Fruit fly (Drosophila melanogaster) whole organism, wandering third instar larva: ENCODE results near the gene Ilp3.

Source experiments
- Abd-B ChIP-seq: fragments of >200 bp; optimal IDR thresholded peaks from 2 replicates; lab custom pipeline; 2017; ENCODE audit warnings: missing biosample characterization, missing genetic modification characterization
- CG32264 ChIP-seq: fragments of 200-800 bp; sonication (Bioruptor generic); optimal IDR thresholded peaks from 2 replicates; lab custom pipeline; 2016; ENCODE audit warnings: missing biosample characterization, missing genetic modification characterization
- CrebA ChIP-seq: fragments of 200-800 bp; sonication (Bioruptor generic); optimal IDR thresholded peaks from 2 replicates; lab custom pipeline; 2016; ENCODE audit warnings: missing biosample characterization, mild to moderate bottlenecking, missing genetic modification characterization, borderline replicate concordance
- Dif ChIP-seq: fragments of 200-275, 200-300 bp; sonication (Bioruptor generic); optimal IDR thresholded peaks from 2 replicates; lab custom pipeline; 2018; ENCODE audit warnings: missing biosample characterization, missing genetic modification characterization; ENCODE audit not compliant: partially characterized antibody
- GATAd ChIP-seq: sonication (Bioruptor generic); optimal IDR thresholded peaks from 2 replicates; lab custom pipeline; 2016; ENCODE audit warnings: missing biosample characterization, missing genetic modification characterization
- HLH106 ChIP-seq: fragments of 200-800 bp; optimal IDR thresholded peaks from 3 replicates; lab custom pipeline; 2019; ENCODE audit warnings: missing biosample characterization, mild to moderate bottlenecking, missing genetic modification characterization, moderate library complexity
- Hnf4 ChIP-seq: fragments of 200-800 bp; sonication (Bioruptor generic); optimal IDR thresholded peaks from 2 replicates; lab custom pipeline; 2016; ENCODE audit warnings: missing biosample characterization, mild to moderate bottlenecking, missing genetic modification characterization
- Hr78 ChIP-seq: fragments of >200 bp; optimal IDR thresholded peaks from 2 replicates; lab custom pipeline; 2017; ENCODE audit warnings: missing biosample characterization, missing genetic modification characterization
- Hr83 ChIP-seq: fragments of 200-300 bp; sonication (Bioruptor generic); optimal IDR thresholded peaks from 2 replicates; lab custom pipeline; 2016; ENCODE audit warnings: missing biosample characterization, mild to moderate bottlenecking, missing genetic modification characterization, moderate library complexity; ENCODE audit not compliant: poor library complexity, severe bottlenecking
- Jra ChIP-seq: sonication (Bioruptor generic); optimal IDR thresholded peaks from 2 replicates; lab custom pipeline; 2016; ENCODE audit warnings: missing biosample characterization, missing genetic modification characterization
- Mio ChIP-seq: sonication (Bioruptor generic); optimal IDR thresholded peaks from 2 replicates; lab custom pipeline; 2016; ENCODE audit warnings: missing biosample characterization, missing genetic modification characterization
- Myc ChIP-seq: fragments of >200 bp; optimal IDR thresholded peaks from 2 replicates; lab custom pipeline; 2017
- OdsH ChIP-seq: fragments of 200-800 bp; sonication (Bioruptor generic); optimal IDR thresholded peaks from 2 replicates; lab custom pipeline; 2016; ENCODE audit warnings: missing biosample characterization, mild to moderate bottlenecking, missing genetic modification characterization
- Rel ChIP-seq, 2 experiments: fragments of 200-800 bp; sonication (Bioruptor generic) in 1 of 2; optimal IDR thresholded peaks; 2 replicates in 1 of 2; 3 replicates in 1 of 2; lab custom pipeline; 2016 to 2019; ENCODE audit warnings: mild to moderate bottlenecking in 2 of 2, missing biosample characterization in 2 of 2, missing genetic modification characterization in 2 of 2, moderate library complexity in 1 of 2
- Sp1 ChIP-seq: fragments of 200-800 bp; sonication (Bioruptor generic); optimal IDR thresholded peaks from 3 replicates; lab custom pipeline; 2019; ENCODE audit warnings: missing biosample characterization, mild to moderate bottlenecking, missing genetic modification characterization, moderate library complexity
- br ChIP-seq: fragments of 200-800 bp; sonication (Bioruptor generic); optimal IDR thresholded peaks from 2 replicates; lab custom pipeline; 2016; ENCODE audit warnings: missing biosample characterization, missing genetic modification characterization
- brk ChIP-seq: fragments of 200-800 bp; sonication (Bioruptor generic); optimal IDR thresholded peaks from 2 replicates; lab custom pipeline; 2016; ENCODE audit warnings: missing biosample characterization, mild to moderate bottlenecking, missing genetic modification characterization
- dl ChIP-seq, 2 experiments: fragments of 175-275, 200-275 bp in 1 of 2; fragments of 200-275 bp in 1 of 2; sonication (Bioruptor generic); optimal IDR thresholded peaks; lab custom pipeline; 2018; ENCODE audit warnings: mild to moderate bottlenecking in 2 of 2, missing biosample characterization in 2 of 2, missing genetic modification characterization in 2 of 2, moderate library complexity in 2 of 2; ENCODE audit not compliant: partially characterized antibody in 2 of 2, insufficient read depth in 1 of 2
- dmrt93B ChIP-seq: fragments of 200-800 bp; sonication (Bioruptor generic); optimal IDR thresholded peaks from 2 replicates; lab custom pipeline; 2018; ENCODE audit warnings: missing biosample characterization, mild to moderate bottlenecking, missing genetic modification characterization
- dsf ChIP-seq: sonication (Bioruptor generic); optimal IDR thresholded peaks from 2 replicates; lab custom pipeline; 2016; ENCODE audit warnings: missing biosample characterization, missing genetic modification characterization, borderline replicate concordance
- ey ChIP-seq: fragments of 200-800 bp; sonication (Bioruptor generic); optimal IDR thresholded peaks from 2 replicates; lab custom pipeline; 2016; ENCODE audit warnings: missing biosample characterization, missing genetic modification characterization
- foxo ChIP-seq, 2 experiments: fragments of 200-800 bp; sonication (Bioruptor generic); optimal IDR thresholded peaks; 2 replicates in 1 of 2; 3 replicates in 1 of 2; lab custom pipeline; 2016 to 2017; ENCODE audit warnings: missing biosample characterization in 2 of 2, missing genetic modification characterization in 2 of 2
- fru ChIP-seq: fragments of 200-800 bp; sonication (Bioruptor generic); optimal IDR thresholded peaks from 3 replicates; lab custom pipeline; 2016; ENCODE audit warnings: missing biosample characterization, mild to moderate bottlenecking, missing genetic modification characterization
- h ChIP-seq: fragments of 200-800 bp; sonication (Bioruptor generic); optimal IDR thresholded peaks from 3 replicates; lab custom pipeline; 2016; ENCODE audit warnings: missing biosample characterization, mild to moderate bottlenecking, missing genetic modification characterization
- jim ChIP-seq: fragments of 175-275, 200-325 bp; sonication (Bioruptor generic); optimal IDR thresholded peaks from 2 replicates; lab custom pipeline; 2016; ENCODE audit warnings: missing biosample characterization, mild to moderate bottlenecking, missing genetic modification characterization
- lola ChIP-seq: fragments of >200 bp; optimal IDR thresholded peaks from 2 replicates; lab custom pipeline; 2017; ENCODE audit warnings: missing biosample characterization, missing genetic modification characterization
- pan ChIP-seq: fragments of >200 bp; optimal IDR thresholded peaks from 2 replicates; lab custom pipeline; 2017
- psq ChIP-seq: fragments of 200-800 bp; sonication (Bioruptor generic); optimal IDR thresholded peaks from 3 replicates; lab custom pipeline; 2017; ENCODE audit warnings: missing biosample characterization, mild to moderate bottlenecking, missing genetic modification characterization, moderate library complexity
- rgr ChIP-seq: fragments of 200-800 bp; sonication (Bioruptor generic); optimal IDR thresholded peaks from 3 replicates; lab custom pipeline; 2016; ENCODE audit warnings: missing biosample characterization, mild to moderate bottlenecking, missing genetic modification characterization
- sv ChIP-seq: fragments of 200-800 bp; sonication (Bioruptor generic); optimal IDR thresholded peaks from 3 replicates; lab custom pipeline; 2016; ENCODE audit warnings: missing biosample characterization, missing genetic modification characterization
- tai ChIP-seq: sonication (Bioruptor generic); optimal IDR thresholded peaks from 2 replicates; lab custom pipeline; 2016; ENCODE audit warnings: missing biosample characterization, missing genetic modification characterization
- usp ChIP-seq: fragments of >200 bp; optimal IDR thresholded peaks from 2 replicates; lab custom pipeline; 2017; ENCODE audit warnings: missing biosample characterization, missing genetic modification characterization
- woc ChIP-seq: sonication (Bioruptor generic); optimal IDR thresholded peaks from 2 replicates; lab custom pipeline; 2016; ENCODE audit warnings: missing biosample characterization, mild to moderate bottlenecking, missing genetic modification characterization

The Ilp3 gene

DNA sequence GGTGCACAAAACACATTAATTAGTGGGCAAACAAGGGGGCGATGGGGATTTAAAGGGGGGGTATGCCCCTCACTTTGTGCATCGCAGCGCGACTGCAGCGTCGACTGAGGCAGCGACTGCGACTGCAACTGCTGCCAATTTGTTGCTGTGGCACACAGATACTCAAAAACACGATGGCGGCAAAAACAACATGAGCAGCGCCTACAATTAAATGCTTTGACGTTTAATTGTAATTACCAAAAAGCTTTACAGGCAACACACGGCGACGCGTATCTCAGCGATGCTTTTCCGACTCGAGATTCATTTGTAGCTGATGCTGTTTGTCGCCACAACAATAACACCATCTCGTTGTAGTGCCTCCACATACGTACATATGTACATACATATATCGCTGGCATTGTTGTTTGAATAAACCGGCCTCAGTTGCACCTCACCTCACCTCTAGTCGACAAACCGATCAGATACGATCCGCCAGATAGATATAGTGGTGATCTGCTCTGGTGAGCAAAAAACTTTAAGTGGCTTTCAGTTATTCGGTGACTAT lies 19.3 kb upstream of the Ilp3 start:
- TF ChIP-seq sv (GFP tag; lab: Kevin White, UChicago), result no peak
- no peak for TF ChIP-seq dl (GFP tag; optimal IDR thresholded peaks at IDR 0.05; lab: Kevin White, UChicago; ENCODE audit: insufficient read depth in 1 of 2, partially characterized antibody in 2 of 2)
- no peak for TF ChIP-seq CrebA (GFP tag; lab: Kevin White, UChicago)
- no peak for TF ChIP-seq br (GFP tag; lab: Kevin White, UChicago)
- no peak for TF ChIP-seq Sp1
- no peak for TF ChIP-seq brk
- no peak for TF ChIP-seq GATAd
- TF ChIP-seq Hr78 (GFP tag; lab: Kevin White, UChicago), result no peak
- TF ChIP-seq dmrt93B (GFP tag; lab: Kevin White, UChicago), result no peak
- no peak for TF ChIP-seq rgr (GFP tag; lab: Kevin White, UChicago)
- TF ChIP-seq HLH106, result no peak
- no peak for TF ChIP-seq OdsH

DNA sequence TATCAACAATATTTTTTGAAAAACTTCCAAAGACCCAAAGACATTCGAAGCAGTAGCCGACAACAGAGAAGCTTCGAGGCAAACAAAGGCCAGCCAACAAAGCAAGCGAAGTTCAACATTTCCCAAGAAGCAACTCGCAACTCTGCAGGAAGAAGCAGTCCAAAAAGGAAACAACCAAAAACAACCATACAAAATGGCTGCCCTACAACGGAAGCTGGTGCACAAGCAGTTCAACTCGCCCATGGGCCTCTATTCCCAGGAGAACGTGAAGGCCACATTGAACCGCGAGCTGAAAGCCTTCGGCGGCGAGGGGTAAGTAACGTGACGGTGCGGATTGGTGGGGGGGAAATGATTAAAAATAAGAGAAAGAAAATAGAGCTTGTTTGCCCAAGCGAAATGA lies 18.3 kb upstream of the Ilp3 start:
- no peak for TF ChIP-seq dmrt93B (GFP tag; lab: Kevin White, UChicago)
- no peak for TF ChIP-seq Hr83
- no peak for TF ChIP-seq CG32264
- TF ChIP-seq rgr (GFP tag; lab: Kevin White, UChicago), result no peak
- TF ChIP-seq br (GFP tag; lab: Kevin White, UChicago), result no peak
- TF ChIP-seq usp (GFP tag; lab: Kevin White, UChicago), result no peak
- no peak for TF ChIP-seq Jra
- TF ChIP-seq Abd-B (GFP tag; lab: Kevin White, UChicago), result no peak
- no peak for TF ChIP-seq foxo (GFP tag; optimal IDR thresholded peaks at IDR 0.05; lab: Kevin White, UChicago)

DNA sequence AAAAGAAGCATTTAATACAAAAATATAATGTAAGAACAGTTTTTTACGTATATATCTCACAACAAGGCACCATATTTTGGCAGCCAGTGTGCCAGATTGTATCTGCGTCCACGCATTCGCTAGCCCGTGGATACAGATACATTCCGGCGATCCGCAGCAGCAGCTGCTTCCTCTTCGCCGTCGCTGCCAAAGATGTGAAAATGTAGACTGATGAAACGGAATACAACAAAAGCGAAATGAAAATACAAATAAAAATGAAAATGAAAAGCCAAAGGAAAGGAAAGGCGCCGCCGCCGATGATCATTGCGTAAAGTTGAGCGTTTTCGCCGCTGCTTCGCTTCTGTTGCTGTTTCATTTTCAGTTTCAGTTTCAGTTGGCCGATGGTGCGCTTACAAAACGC lies 13.8 kb upstream of the Ilp3 start:
- TF ChIP-seq HLH106 (no peak), Jra (no peak), Dif (no peak), sv (GFP tag; lab: Kevin White, UChicago) (no peak), OdsH (no peak), br (GFP tag; lab: Kevin White, UChicago) (no peak), CrebA (GFP tag; lab: Kevin White, UChicago) (no peak), Mio (no peak), Myc (lab: Kevin White, UChicago) (no peak), jim (GFP tag; lab: Kevin White, UChicago) (no peak), CG32264 (no peak), Hr83 (no peak), h (GFP tag; lab: Kevin White, UChicago) (no peak), psq (no peak), Rel (GFP tag; optimal IDR thresholded peaks at IDR 0.05; lab: Kevin White, UChicago) (no peak), Rel (tag; optimal IDR thresholded peaks at IDR 0.05; lab: Kevin White, UChicago) (no peak), ey (GFP tag; lab: Kevin White, UChicago) (no peak), lola (GFP tag; lab: Kevin White, UChicago) (no peak), Hnf4 (no peak), fru (GFP tag; lab: Kevin White, UChicago) (no peak)

dm6 chr3L:9814621-9815020 lies 12.7 kb upstream of the Ilp3 start:
- TF ChIP-seq psq (no peak), ey (GFP tag; lab: Kevin White, UChicago) (no peak), pan (lab: Kevin White, UChicago) (no peak), tai (no peak), sv (GFP tag; lab: Kevin White, UChicago) (no peak), brk (no peak), Rel (GFP tag; optimal IDR thresholded peaks at IDR 0.05; lab: Kevin White, UChicago) (no peak), Rel (tag; optimal IDR thresholded peaks at IDR 0.05; lab: Kevin White, UChicago) (no peak)

DNA sequence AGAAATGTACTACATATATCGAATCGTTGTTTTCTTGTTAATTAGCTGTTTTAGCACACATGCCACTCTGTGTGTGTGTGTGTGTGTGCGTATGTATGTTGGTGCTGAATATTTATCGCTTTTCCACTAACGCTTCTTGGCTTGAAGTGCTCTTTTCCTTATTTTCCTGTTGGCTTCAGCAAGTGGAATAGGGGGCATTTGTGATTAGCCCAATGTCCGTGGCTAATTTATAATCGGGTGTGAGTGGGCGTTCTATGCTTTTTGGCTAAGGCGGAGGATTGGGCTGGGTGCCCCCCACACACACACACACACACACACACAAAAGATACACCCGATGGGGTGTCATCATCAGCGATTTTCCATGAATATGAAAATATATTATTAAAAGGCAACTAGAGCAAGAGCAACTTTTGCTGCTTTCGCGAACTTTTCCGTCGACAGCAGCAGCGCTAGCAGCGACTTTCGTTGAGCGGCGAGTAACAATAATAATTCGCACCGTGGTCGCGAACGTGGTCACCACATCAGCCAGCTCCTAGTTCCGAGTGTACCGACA lies 11.5 kb upstream of the Ilp3 start, which contains the start of gene CG43897:
Gene CG43897, plus strand, starts transcription at position 503 of the 553 bp plus-strand sequence.
- TF ChIP-seq dsf (no peak), dl (GFP tag; optimal IDR thresholded peaks at IDR 0.05; lab: Kevin White, UChicago; ENCODE audit: insufficient read depth in 1 of 2, partially characterized antibody in 2 of 2) (no peak), GATAd (no peak), h (GFP tag; lab: Kevin White, UChicago) (no peak), tai (no peak), CG32264 (no peak), HLH106 (no peak), fru (GFP tag; lab: Kevin White, UChicago) (no peak), woc (GFP tag; lab: Kevin White, UChicago) (no peak), br (GFP tag; lab: Kevin White, UChicago) (no peak), CrebA (GFP tag; lab: Kevin White, UChicago) (no peak)
